Worm (Caenorhabditis elegans): ENCODE data around the gene nhr-254.

nhr-254 gene

ce11 chrV:350822-351221 lies 41.6 kb upstream of the nhr-254 start:
- TF ChIP-seq C34F6.9 (tag; optimal IDR thresholded peaks at IDR 0.05) (no peak), lin-13 (GFP tag; optimal IDR thresholded peaks at IDR 0.05) (no peak), Y55F3AM.14 (GFP tag; optimal IDR thresholded peaks at IDR 0.05) (no peak), lin-11 (tag; optimal IDR thresholded peaks at IDR 0.05) (no peak), nhr-77 (tag; optimal IDR thresholded peaks at IDR 0.05) (no peak), skn-1 (tag; optimal IDR thresholded peaks at IDR 0.05) (no peak), ama-1 (optimal IDR thresholded peaks at IDR 0.05) (no peak), ceh-16 (tag; optimal IDR thresholded peaks at IDR 0.05) (no peak), sma-3 (GFP tag; optimal IDR thresholded peaks at IDR 0.05) (no peak), mdl-1 (tag; optimal IDR thresholded peaks at IDR 0.05) (no peak), nhr-25 (tag; optimal IDR thresholded peaks at IDR 0.05) (no peak)

- TF ChIP-seq lin-39 (tag; optimal IDR thresholded peaks at IDR 0.05) = no peak
- TF ChIP-seq nhr-6 (tag; optimal IDR thresholded peaks at IDR 0.05) = no peak
- no peak for TF ChIP-seq mbf-1 (tag; optimal IDR thresholded peaks at IDR 0.05)
- TF ChIP-seq F13H6.1 (tag; optimal IDR thresholded peaks at IDR 0.05) = no peak
- no peak for TF ChIP-seq dmd-4 (tag; optimal IDR thresholded peaks at IDR 0.05)
- no peak for TF ChIP-seq mab-5 (tag; optimal IDR thresholded peaks at IDR 0.05)
- no peak for TF ChIP-seq fos-1 (tag; optimal IDR thresholded peaks at IDR 0.05)
- TF ChIP-seq sma-9 (GFP tag; optimal IDR thresholded peaks at IDR 0.05) = no peak
- no peak for TF ChIP-seq sma-9 (tag; optimal IDR thresholded peaks at IDR 0.05)
- TF ChIP-seq nhr-237 (tag; optimal IDR thresholded peaks at IDR 0.05) = no peak
- no peak for TF ChIP-seq ztf-1 (GFP tag; conservative IDR thresholded peaks at IDR 0.05)
- TF ChIP-seq nhr-21 (tag; optimal IDR thresholded peaks at IDR 0.05) = no peak
- no peak for TF ChIP-seq zag-1 (tag; optimal IDR thresholded peaks at IDR 0.05)
- no peak for TF ChIP-seq lin-11 (tag; optimal IDR thresholded peaks at IDR 0.05)
- TF ChIP-seq egl-27 (tag; optimal IDR thresholded peaks at IDR 0.05) = no peak
Observed at ce11 chrV:351787-352186, 40.6 kb upstream of the nhr-254 start.

ce11 chrV:356959-357702 lies 35.3 kb upstream of the nhr-254 start:
- TF ChIP-seq skn-1 (tag; optimal IDR thresholded peaks at IDR 0.05) (no peak), elt-1 (tag; optimal IDR thresholded peaks at IDR 0.05) (no peak), ztf-4 (tag; optimal IDR thresholded peaks at IDR 0.05) (no peak), crh-2 (tag; optimal IDR thresholded peaks at IDR 0.05) (no peak), unc-62 (GFP tag; optimal IDR thresholded peaks at IDR 0.05) (no peak), lin-13 (GFP tag; optimal IDR thresholded peaks at IDR 0.05) (no peak), aly-2 (tag; optimal IDR thresholded peaks at IDR 0.05) (no peak), nhr-12 (tag; optimal IDR thresholded peaks at IDR 0.05) (no peak), sem-4 (tag; optimal IDR thresholded peaks at IDR 0.05) (no peak)

DNA sequence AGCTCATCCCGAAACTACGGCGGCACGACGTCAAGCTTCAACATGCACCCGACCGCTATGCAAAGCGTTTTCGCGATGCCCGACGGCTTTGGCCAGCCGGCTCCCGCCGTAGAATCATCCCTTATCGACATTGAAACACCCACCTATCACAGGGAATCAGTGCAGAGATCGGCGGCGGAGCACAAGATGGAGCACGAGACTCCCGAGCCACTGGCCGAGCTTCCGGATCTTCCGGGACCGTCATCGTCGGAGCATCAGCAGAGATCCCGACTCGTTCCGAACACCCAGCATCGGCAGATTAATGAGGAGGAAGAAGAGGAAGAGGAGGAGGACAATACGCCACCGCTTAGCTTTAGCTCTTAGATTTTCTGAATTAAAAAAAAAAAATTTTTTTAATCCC lies 34.0 kb upstream of the nhr-254 start:
- TF ChIP-seq ztf-11 (tag; optimal IDR thresholded peaks at IDR 0.05) (no peak), dmd-4 (tag; optimal IDR thresholded peaks at IDR 0.05) (no peak), ztf-4 (tag; optimal IDR thresholded peaks at IDR 0.05) (no peak), nhr-23 (tag; optimal IDR thresholded peaks at IDR 0.05) (no peak), lin-13 (GFP tag; optimal IDR thresholded peaks at IDR 0.05) (no peak), ZK546.5 (tag; optimal IDR thresholded peaks at IDR 0.05) (no peak)

ce11 chrV:359466-359865 lies 33.0 kb upstream of the nhr-254 start, which contains the start of gene T22H9.1:
TSS of gene T22H9.1 (plus strand) at chrV:359766.
- TF ChIP-seq skn-1 (tag; optimal IDR thresholded peaks at IDR 0.05) (no peak), nhr-23 (tag; optimal IDR thresholded peaks at IDR 0.05) (no peak), nhr-77 (tag; optimal IDR thresholded peaks at IDR 0.05) (no peak), nhr-237 (tag; optimal IDR thresholded peaks at IDR 0.05) (no peak), sma-3 (GFP tag; optimal IDR thresholded peaks at IDR 0.05) (no peak), nhr-6 (tag; optimal IDR thresholded peaks at IDR 0.05) (no peak), egl-27 (tag; optimal IDR thresholded peaks at IDR 0.05) (no peak), nhr-11 (tag; optimal IDR thresholded peaks at IDR 0.05) (no peak), F13H6.1 (tag; optimal IDR thresholded peaks at IDR 0.05) (no peak), ztf-1 (GFP tag; conservative IDR thresholded peaks at IDR 0.05) (no peak), mbf-1 (tag; optimal IDR thresholded peaks at IDR 0.05) (no peak), lsy-2 (tag; optimal IDR thresholded peaks at IDR 0.05) (no peak), ama-1 (optimal IDR thresholded peaks at IDR 0.05) (no peak), mdl-1 (tag; optimal IDR thresholded peaks at IDR 0.05) (no peak), snpc-4 (tag; optimal IDR thresholded peaks at IDR 0.05) (no peak), ztf-11 (tag; optimal IDR thresholded peaks at IDR 0.05) (no peak), Y55F3AM.14 (GFP tag; optimal IDR thresholded peaks at IDR 0.05) (no peak), dmd-4 (tag; optimal IDR thresholded peaks at IDR 0.05) (no peak)

Measured in whole organism, L2 larva.